Worm (Caenorhabditis elegans) whole organism, L4/young adult: ENCODE measurements around the gene clec-208.

ENCODE experiments used
- W03F9.2 ChIP-seq: fragments of 150-350 bp; optimal IDR thresholded peaks from 2 replicates; lab custom pipeline; 2014; ENCODE audit warnings: missing biosample characterization, missing genetic modification characterization
- dao-5 ChIP-seq: sonication (generic microtip); optimal IDR thresholded peaks from 2 replicates; lab custom pipeline; 2016; ENCODE audit warnings: missing genotype, missing genetic modification characterization, moderate library complexity, missing compliant biosample characterization
- him-1 ChIP-seq: sonication (generic microtip); optimal IDR thresholded peaks from 2 replicates; lab custom pipeline; 2016; ENCODE audit warnings: missing genotype, missing genetic modification reagents, missing genetic modification characterization, missing compliant biosample characterization

- no peak for TF ChIP-seq him-1 (tag; lab: Kevin White, UChicago)
- no peak for TF ChIP-seq dao-5 (tag; lab: Kevin White, UChicago)
- TF ChIP-seq W03F9.2 (tag; lab: Kevin White, UChicago) = no peak
These were observed 5.4 kb downstream of the clec-208 start, which contains the start of gene F36F12.1 for ce11 chrV:2103118-2103517.
